Fruit fly (Drosophila melanogaster): ENCODE measurements around the gene sov.

The sov gene

DNA sequence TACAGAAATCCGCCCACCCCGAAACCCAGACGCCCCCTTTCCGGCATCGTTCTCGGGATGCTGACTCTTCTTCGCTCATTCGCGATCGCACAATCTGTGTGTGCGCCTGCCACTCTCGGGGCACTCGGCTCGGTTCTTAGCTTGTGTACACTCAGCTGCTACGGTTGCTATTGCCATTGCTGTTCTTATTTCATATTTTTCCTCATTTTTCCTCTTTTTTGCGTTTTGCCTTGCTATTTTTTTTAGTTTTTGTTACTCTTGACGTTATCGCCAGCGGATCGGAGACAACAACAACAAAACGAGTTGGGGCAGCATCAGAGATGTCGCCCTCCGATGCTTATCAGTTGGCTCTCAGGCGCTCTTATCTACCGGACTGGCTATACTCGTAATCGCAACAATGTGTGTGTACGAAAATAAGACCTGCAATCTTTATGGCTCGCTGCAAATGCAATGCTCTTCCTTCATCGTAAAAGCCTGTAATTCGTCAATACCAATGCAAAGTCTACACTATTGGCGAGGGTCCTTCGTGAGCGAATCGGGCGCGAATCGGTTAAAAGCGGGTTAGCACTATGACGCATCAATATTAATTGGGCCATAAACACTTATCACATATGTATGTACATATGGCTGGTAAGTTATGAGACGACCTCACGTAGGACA, 25.4 kb upstream of the sov start (continued):
- TF ChIP-seq vri (GFP tag; optimal IDR thresholded peaks at IDR 0.05) (peak; percentile 29), CG10669 (GFP tag; optimal IDR thresholded peaks at IDR 0.05) (peak; percentile 50), Hr38 (GFP tag; optimal IDR thresholded peaks at IDR 0.05) (no peak), cyc (GFP tag; optimal IDR thresholded peaks at IDR 0.05) (no peak), Gug (GFP tag; IDR thresholded peaks at IDR 0.05) (peak; percentile 44; the same call in 1 of the 2 replicates), achi (GFP tag; optimal IDR thresholded peaks at IDR 0.05) (peak; percentile 17), CG8319 (GFP tag; optimal IDR thresholded peaks at IDR 0.05) (no peak), svp (GFP tag) (peak; percentile 89), fd85E (GFP tag; optimal IDR thresholded peaks at IDR 0.05) (no peak), CG32006 (GFP tag; optimal IDR thresholded peaks at IDR 0.05) (peak; percentile 34), Eip93F (GFP tag; optimal IDR thresholded peaks at IDR 0.05) (no peak), Sox14 (GFP tag; optimal IDR thresholded peaks at IDR 0.05) (no peak), salr (GFP tag; optimal IDR thresholded peaks at IDR 0.05) (peak in 1 of 2 experiments; percentile 35), CG11902 (GFP tag; optimal IDR thresholded peaks at IDR 0.05) (no peak), Ets96B (tag; optimal IDR thresholded peaks at IDR 0.05) (peak; percentile 44)

DNA sequence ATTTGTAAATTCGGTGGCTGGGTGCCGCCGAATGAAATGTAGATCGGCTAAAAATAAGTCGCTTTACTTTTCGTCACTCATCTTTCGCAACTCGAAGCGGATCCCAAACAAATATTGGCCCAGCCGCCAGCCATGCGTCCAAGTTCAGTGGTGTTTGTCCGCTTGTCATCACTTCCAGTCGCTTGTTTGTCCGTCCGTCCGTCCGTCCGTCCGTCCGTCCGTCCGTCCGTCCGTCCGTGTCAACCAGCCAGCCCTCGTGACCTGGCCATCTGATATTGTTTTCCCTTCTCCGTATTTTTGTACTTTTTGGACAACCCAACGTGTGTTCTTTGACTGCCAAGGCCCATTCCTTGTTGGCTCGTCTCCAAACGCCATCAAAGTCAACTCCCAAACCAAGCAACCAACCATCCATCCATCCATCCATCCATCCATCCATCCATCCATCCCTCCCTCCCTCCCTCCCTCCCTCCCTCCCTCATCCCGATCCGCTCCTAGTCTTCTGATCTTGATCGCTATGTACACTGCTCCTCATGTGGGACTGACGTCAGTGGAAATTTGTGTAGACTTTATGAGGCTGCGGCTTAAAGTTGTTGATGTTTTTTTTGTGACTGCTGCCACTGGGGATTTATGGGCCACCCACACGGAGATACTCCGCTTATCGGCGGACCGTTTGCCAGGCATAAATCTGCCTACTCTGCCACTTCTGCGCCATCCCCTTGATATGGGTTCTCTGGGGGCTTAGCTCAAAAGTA, 22.7 kb upstream of the sov start:
- no peak for TF ChIP-seq CG8319 (GFP tag; optimal IDR thresholded peaks at IDR 0.05)
- peak; percentile 16 for TF ChIP-seq Eip78C (GFP tag)
- peak; percentile 25 for TF ChIP-seq svp (GFP tag)
- peak; percentile 61 for TF ChIP-seq fkh (GFP tag; optimal IDR thresholded peaks at IDR 0.05)
- peak; percentile 1 for TF ChIP-seq vri (GFP tag; optimal IDR thresholded peaks at IDR 0.05)
- 0 out of 3 replicates have a peak, but pooled peaks have one; percentile 24 for TF ChIP-seq eg (GFP tag; IDR thresholded peaks at IDR 0.05)

DNA sequence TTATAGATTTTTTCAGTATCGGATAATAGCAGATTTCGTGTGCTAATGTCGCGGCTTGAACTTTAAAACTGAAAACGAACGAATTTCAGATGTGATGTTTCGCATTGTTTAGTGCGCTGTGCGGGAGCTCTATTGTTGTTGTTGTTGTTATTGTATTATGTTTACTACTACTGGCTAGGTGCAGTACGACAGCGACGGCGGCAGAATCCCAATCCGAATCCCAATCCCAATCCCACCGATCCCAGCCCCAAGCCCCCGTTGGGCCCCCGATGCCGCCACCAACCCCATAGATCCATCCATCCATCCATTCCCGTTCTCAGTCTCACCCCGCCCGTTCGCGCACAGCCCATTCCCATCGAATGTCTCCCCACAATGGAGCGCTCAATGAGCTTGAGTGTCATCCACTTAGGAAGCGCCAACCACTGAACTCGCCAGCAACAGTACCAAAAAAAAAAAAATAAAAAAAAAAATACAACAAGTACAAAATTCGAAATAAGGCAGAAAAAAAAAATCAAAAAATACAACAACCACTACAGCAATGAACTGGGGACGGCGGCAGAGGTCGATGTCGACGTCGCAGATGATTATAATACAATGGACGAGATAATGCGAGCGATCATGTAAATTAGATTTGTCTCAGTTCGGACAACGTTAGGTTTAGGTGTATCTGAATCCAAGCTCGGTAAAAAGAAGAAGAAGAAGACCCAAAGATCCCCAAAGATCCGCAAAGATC, 16.0 kb upstream of the sov start, which contains the start of gene CG3168:
TSS of gene CG3168 (minus strand) at position 51 of the 733 bp plus-strand sequence.
- TF ChIP-seq svp (GFP tag) (peak; percentile 87), CG1621 (tag; optimal IDR thresholded peaks at IDR 0.05) (no peak), CG31627 (GFP tag; optimal IDR thresholded peaks at IDR 0.05) (no peak), CG11762 (GFP tag; optimal IDR thresholded peaks at IDR 0.05; ENCODE audit: insufficient read depth) (no peak), ss (GFP tag; optimal IDR thresholded peaks at IDR 0.05) (peak in 1 of 2 experiments; percentile 16), Blimp-1 (GFP tag; optimal IDR thresholded peaks at IDR 0.05) (no peak), CG10631 (GFP tag; optimal IDR thresholded peaks at IDR 0.05) (no peak), CG34406 (GFP tag; optimal IDR thresholded peaks at IDR 0.05) (no peak), CG8119 (GFP tag; IDR thresholded peaks at IDR 0.05) (no peak), CG7368 (GFP tag; optimal IDR thresholded peaks at IDR 0.05) (no peak), lz (GFP tag; optimal IDR thresholded peaks at IDR 0.05) (no peak), Sox14 (GFP tag; optimal IDR thresholded peaks at IDR 0.05) (no peak), Smox (GFP tag; optimal IDR thresholded peaks at IDR 0.05) (no peak), fd85E (GFP tag; optimal IDR thresholded peaks at IDR 0.05) (no peak)

DNA sequence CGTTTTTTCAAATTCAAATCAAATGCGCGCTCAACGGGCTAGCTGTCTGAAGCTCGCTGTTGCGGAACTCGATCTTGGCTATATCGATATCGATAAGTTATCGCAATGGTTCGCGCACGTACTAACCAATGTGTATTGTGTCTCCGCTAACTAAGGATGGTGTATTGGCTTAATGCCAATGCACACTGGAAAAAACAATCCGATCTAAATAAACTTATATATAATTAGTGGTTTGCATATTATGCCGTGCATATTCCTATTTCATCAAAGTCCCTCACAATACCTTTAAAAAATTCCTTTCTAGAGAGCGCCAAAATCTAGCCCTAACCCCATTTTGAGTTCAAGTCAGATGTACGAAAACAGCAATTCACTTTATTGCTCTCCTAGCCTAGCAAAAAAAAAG, 14.9 kb upstream of the sov start:
- TF ChIP-seq Eip93F (GFP tag; optimal IDR thresholded peaks at IDR 0.05) (no peak), CG9139 (GFP tag; optimal IDR thresholded peaks at IDR 0.05) (no peak), OdsH (GFP tag; optimal IDR thresholded peaks at IDR 0.05) (peak; percentile 11), acj6 (GFP tag; optimal IDR thresholded peaks at IDR 0.05) (peak; percentile 27), CG10669 (GFP tag; optimal IDR thresholded peaks at IDR 0.05) (peak; percentile 10), CG6854 (GFP tag; optimal IDR thresholded peaks at IDR 0.05) (no peak), CG11294 (GFP tag; IDR thresholded peaks at IDR 0.05) (no peak; the same call in 1 of the 2 replicates), Eip78C (GFP tag) (peak; percentile 77), Eip75B (GFP tag; optimal IDR thresholded peaks at IDR 0.05) (peak; percentile 55), topi (GFP tag; optimal IDR thresholded peaks at IDR 0.05) (peak; percentile 38), Hr39 (GFP tag; optimal IDR thresholded peaks at IDR 0.05) (peak; percentile 45), CG6163 (GFP tag; IDR thresholded peaks at IDR 0.05) (peak; percentile 60; the same call in 2 of the 3 replicates), CG6792 (GFP tag; optimal IDR thresholded peaks at IDR 0.05) (peak; percentile 27), CG32006 (GFP tag; optimal IDR thresholded peaks at IDR 0.05) (peak; percentile 13), Blimp-1 (GFP tag; optimal IDR thresholded peaks at IDR 0.05) (no peak), CG31627 (GFP tag; optimal IDR thresholded peaks at IDR 0.05) (peak; percentile 33), CG6808 (GFP tag; optimal IDR thresholded peaks at IDR 0.05) (no peak), dsx (GFP tag; optimal IDR thresholded peaks at IDR 0.05; ENCODE audit: poor library complexity, severe bottlenecking) (no peak), eg (GFP tag; IDR thresholded peaks at IDR 0.05) (peak; percentile 71), CG8119 (GFP tag; IDR thresholded peaks at IDR 0.05) (peak; percentile 46; the same call in 2 of the 3 replicates), Ets21C (GFP tag; optimal IDR thresholded peaks at IDR 0.05) (no peak)

All from whole organism, prepupa.